Worm (Caenorhabditis elegans) whole organism, L3 larva: ENCODE results near the gene ZK1290.5.

ENCODE experiments used
- R02D3.7 ChIP-seq: fragments of 150-350 bp; optimal IDR thresholded peaks from 2 replicates; lab custom pipeline; 2014; ENCODE audit warnings: missing biosample characterization, missing genetic modification characterization
- ZK546.5 ChIP-seq: sonication (generic microtip); optimal IDR thresholded peaks from 2 replicates; lab custom pipeline; 2017; ENCODE audit warnings: missing biosample characterization, missing genetic modification characterization
- ama-1 ChIP-seq: fragments of 150-350 bp; optimal IDR thresholded peaks from 2 replicates; lab custom pipeline; 2018
- ceh-16 ChIP-seq: sonication (generic microtip); optimal IDR thresholded peaks from 2 replicates; lab custom pipeline; 2017; ENCODE audit warnings: missing biosample characterization, missing genetic modification characterization
- ceh-28 ChIP-seq: fragments of 150-350 bp; optimal IDR thresholded peaks from 2 replicates; lab custom pipeline; 2014; ENCODE audit warnings: missing biosample characterization, missing genetic modification reagents, missing genetic modification characterization
- ceh-82 ChIP-seq: fragments of 150-350 bp; optimal IDR thresholded peaks from 2 replicates; lab custom pipeline; 2014; ENCODE audit warnings: missing biosample characterization, missing genetic modification characterization
- elt-1 ChIP-seq: fragments of 150-350 bp; optimal IDR thresholded peaks from 2 replicates; lab custom pipeline; 2014; ENCODE audit warnings: missing biosample characterization, missing genetic modification characterization
- elt-2 ChIP-seq: sonication (generic microtip); optimal IDR thresholded peaks from 2 replicates; lab custom pipeline; 2016; ENCODE audit warnings: missing genetic modification reagents, mild to moderate bottlenecking, missing genetic modification characterization, missing compliant biosample characterization
- elt-3 ChIP-seq, 3 experiments: fragments of 150-350 bp in 1 of 3; sonication (generic microtip) in 2 of 3; optimal IDR thresholded peaks; 2 replicates in 2 of 3; 4 replicates in 1 of 3; lab custom pipeline; 2014 to 2017; ENCODE audit warnings: missing biosample characterization in 3 of 3, missing genetic modification characterization in 3 of 3
- eor-1 ChIP-seq, 2 experiments: fragments of 150-350 bp; optimal IDR thresholded peaks; 2 replicates each; lab custom pipeline; 2014 to 2018; ENCODE audit warnings: missing biosample characterization in 2 of 2, missing genetic modification characterization in 2 of 2
- fkh-10 ChIP-seq: sonication (generic microtip); optimal IDR thresholded peaks from 2 replicates; lab custom pipeline; 2017; ENCODE audit warnings: missing biosample characterization, missing genetic modification reagents, missing genetic modification characterization
- fkh-2 ChIP-seq: fragments of 150-350 bp; optimal IDR thresholded peaks from 2 replicates; lab custom pipeline; 2014; ENCODE audit warnings: missing biosample characterization, missing genetic modification reagents, missing genetic modification characterization
- hmg-11 ChIP-seq: sonication (generic microtip); optimal IDR thresholded peaks from 2 replicates; lab custom pipeline; 2016; ENCODE audit warnings: missing genetic modification characterization, missing compliant biosample characterization
- lin-15B ChIP-seq: fragments of 150-350 bp; optimal IDR thresholded peaks from 2 replicates; lab custom pipeline; 2014; ENCODE audit warnings: missing biosample characterization, missing genetic modification characterization
- lin-39 ChIP-seq: fragments of 150-350 bp; optimal IDR thresholded peaks from 2 replicates; lab custom pipeline; 2018; ENCODE audit warnings: missing biosample characterization, missing genetic modification reagents, missing genetic modification characterization
- mml-1 ChIP-seq: fragments of 150-350 bp; sonication (generic microtip); optimal IDR thresholded peaks from 3 replicates; lab custom pipeline; 2014; ENCODE audit warnings: missing biosample characterization, missing genetic modification characterization
- nfya-1 ChIP-seq: sonication (generic microtip); optimal IDR thresholded peaks from 2 replicates; lab custom pipeline; 2017; ENCODE audit warnings: missing genetic modification characterization, mild to moderate bottlenecking, missing compliant biosample characterization, antibody characterized with exemption, moderate library complexity; ENCODE audit not compliant: insufficient read depth
- nhr-23 ChIP-seq: fragments of 150-350 bp; optimal IDR thresholded peaks from 2 replicates; lab custom pipeline; 2014; ENCODE audit warnings: missing biosample characterization, missing genetic modification reagents, missing genetic modification characterization
- nhr-25 ChIP-seq: sonication (generic microtip); optimal IDR thresholded peaks from 2 replicates; lab custom pipeline; 2017; ENCODE audit warnings: missing biosample characterization, missing genetic modification characterization
- nhr-28 ChIP-seq: fragments of 150-350 bp; optimal IDR thresholded peaks from 2 replicates; lab custom pipeline; 2014; ENCODE audit warnings: missing biosample characterization, missing genetic modification characterization
- nhr-43 ChIP-seq: sonication (generic microtip); optimal IDR thresholded peaks from 2 replicates; lab custom pipeline; 2016; ENCODE audit warnings: mild to moderate bottlenecking, missing genetic modification characterization, missing compliant biosample characterization; ENCODE audit not compliant: poor library complexity, severe bottlenecking
- nhr-67 ChIP-seq: fragments of 150-350 bp; optimal IDR thresholded peaks from 2 replicates; lab custom pipeline; 2014; ENCODE audit warnings: missing biosample characterization, missing genetic modification characterization
- nhr-76 ChIP-seq: fragments of 150-350 bp; sonication (generic microtip); optimal IDR thresholded peaks from 5 replicates; lab custom pipeline; 2014; ENCODE audit warnings: missing biosample characterization, missing genetic modification characterization
- nhr-77 ChIP-seq: fragments of 150-350 bp; optimal IDR thresholded peaks from 2 replicates; lab custom pipeline; 2014; ENCODE audit warnings: missing biosample characterization, missing genetic modification characterization
- pha-4 ChIP-seq: fragments of 150-350 bp; optimal IDR thresholded peaks from 2 replicates; lab custom pipeline; 2014; ENCODE audit warnings: missing biosample characterization, missing genetic modification reagents, missing genetic modification characterization
- pqm-1 ChIP-seq: fragments of 150-350 bp; optimal IDR thresholded peaks from 2 replicates; lab custom pipeline; 2017; ENCODE audit warnings: missing biosample characterization, missing genetic modification characterization, inconsistent platforms
- snpc-4 ChIP-seq: fragments of 150-350 bp; optimal IDR thresholded peaks from 2 replicates; lab custom pipeline; 2014; ENCODE audit warnings: missing biosample characterization, missing genetic modification characterization
- tbx-2 ChIP-seq: sonication (generic microtip); optimal IDR thresholded peaks from 2 replicates; lab custom pipeline; 2016; ENCODE audit warnings: mild to moderate bottlenecking, missing genetic modification characterization, missing compliant biosample characterization
- unc-39 ChIP-seq: sonication (generic microtip); optimal IDR thresholded peaks from 4 replicates; lab custom pipeline; 2017; ENCODE audit warnings: missing biosample characterization, missing genetic modification characterization
- unc-62 ChIP-seq: fragments of 150-350 bp; sonication (generic microtip); optimal IDR thresholded peaks from 4 replicates; lab custom pipeline; 2014; ENCODE audit warnings: missing biosample characterization, missing genetic modification reagents, missing genetic modification characterization
- ztf-11 ChIP-seq: fragments of 150-350 bp; optimal IDR thresholded peaks from 2 replicates; lab custom pipeline; 2014; ENCODE audit warnings: missing biosample characterization, missing genetic modification characterization

The ZK1290.5 gene

DNA sequence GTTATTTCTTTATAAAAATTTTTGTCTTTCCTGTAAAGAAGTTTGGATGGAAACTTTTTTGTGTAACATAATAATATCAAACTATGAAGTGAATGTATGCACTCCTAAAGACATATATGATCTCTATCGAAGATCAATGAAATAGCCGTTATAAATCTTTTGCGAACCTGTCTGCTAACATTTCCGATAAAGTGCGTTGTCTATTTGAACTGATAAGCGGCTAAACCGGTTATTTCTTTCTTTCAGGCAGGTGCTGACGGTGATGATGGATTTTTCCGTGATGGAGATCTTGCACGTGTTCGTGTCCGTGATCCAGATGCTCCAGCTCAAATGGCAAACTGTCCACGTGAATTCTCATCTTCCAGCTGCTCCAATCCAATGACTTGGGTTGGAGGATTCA is 2.0 kb downstream of the ZK1290.5 start:
- TF ChIP-seq lin-15B (tag; lab: Kevin White, UChicago) (no peak), nhr-43 (tag; lab: Kevin White, UChicago) (peak; percentile 59), nhr-25 (no peak), unc-39 (tag; lab: Kevin White, UChicago) (no peak), elt-3 (tag; optimal IDR thresholded peaks at IDR 0.05; lab: Kevin White, UChicago) (peak in 1 of 3 experiments; percentile 63), elt-1 (tag; lab: Kevin White, UChicago) (no peak), fkh-2 (tag; lab: Kevin White, UChicago) (no peak), nhr-23 (tag; lab: Kevin White, UChicago) (peak; percentile 52)
- TF ChIP-seq, all 47 proteins: peak for 3

DNA sequence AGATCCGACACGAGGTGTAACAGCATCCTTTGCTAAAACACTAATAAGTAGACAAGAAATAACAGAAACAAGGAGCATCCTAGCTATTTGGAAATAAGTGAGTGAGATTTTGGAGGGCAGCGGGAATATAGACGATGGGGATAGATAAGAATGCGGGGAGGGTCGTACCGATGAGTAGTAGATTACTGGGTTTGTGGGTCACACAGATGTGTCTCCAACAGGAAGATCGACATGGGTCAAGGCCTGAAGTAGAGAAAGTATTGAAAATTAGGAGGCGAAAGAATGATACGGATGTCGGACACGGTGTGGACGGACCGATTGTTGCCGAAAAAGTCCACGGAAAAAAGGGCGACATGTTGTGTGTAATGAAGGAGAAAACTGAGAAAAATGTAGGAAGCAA is 4.9 kb downstream of the ZK1290.5 start, which contains the start of gene wrt-10:
Gene wrt-10, minus strand, starts transcription at position 195 of the 400 bp plus-strand sequence.
- TF ChIP-seq eor-1 (tag; optimal IDR thresholded peaks at IDR 0.05; lab: Kevin White, UChicago) (no peak), ama-1 (lab: Kevin White, UChicago) (no peak), ceh-28 (tag; lab: Kevin White, UChicago) (no peak), nhr-76 (tag; lab: Kevin White, UChicago) (no peak), elt-1 (tag; lab: Kevin White, UChicago) (peak; percentile 6), ZK546.5 (no peak), nfya-1 (tag; lab: Kevin White, UChicago) (no peak), ztf-11 (tag; lab: Kevin White, UChicago) (no peak), nhr-23 (tag; lab: Kevin White, UChicago) (peak; percentile 86), unc-62 (GFP tag; lab: Kevin White, UChicago) (no peak), nhr-77 (tag; lab: Kevin White, UChicago) (no peak), lin-39 (tag; lab: Kevin White, UChicago) (no peak), ceh-82 (tag; lab: Kevin White, UChicago) (no peak), nhr-25 (peak; percentile 10), nhr-43 (tag; lab: Kevin White, UChicago) (no peak), nhr-67 (no peak), R02D3.7 (no peak)

DNA sequence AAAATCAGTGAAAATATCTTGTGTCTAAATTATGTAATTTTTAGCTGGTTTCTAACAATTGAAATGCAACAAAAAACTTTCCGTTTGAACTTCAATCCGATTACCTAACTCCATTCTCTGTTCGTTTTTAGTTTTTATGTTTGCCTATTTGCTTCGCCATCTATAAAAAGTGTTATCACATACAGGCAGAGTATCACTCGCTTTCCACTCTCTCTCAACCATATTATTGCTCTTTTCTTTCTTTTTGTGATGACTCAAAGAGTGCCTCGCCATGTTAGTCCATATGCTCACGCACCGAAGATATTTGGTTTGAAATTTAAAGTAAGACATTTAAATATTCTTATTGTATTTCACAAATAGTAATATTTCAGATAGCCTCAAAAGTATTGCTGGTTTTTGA is 5.5 kb downstream of the ZK1290.5 start, which contains the start of gene ZK1290.13:
Gene ZK1290.13, plus strand, starts transcription at position 73 of the 400 bp plus-strand sequence.
- TF ChIP-seq elt-2 (tag; lab: Kevin White, UChicago) (peak; percentile 56), elt-3 (tag; optimal IDR thresholded peaks at IDR 0.05; lab: Kevin White, UChicago) (no peak), nhr-23 (tag; lab: Kevin White, UChicago) (no peak), pqm-1 (tag; lab: Kevin White, UChicago) (peak; percentile 7)

DNA sequence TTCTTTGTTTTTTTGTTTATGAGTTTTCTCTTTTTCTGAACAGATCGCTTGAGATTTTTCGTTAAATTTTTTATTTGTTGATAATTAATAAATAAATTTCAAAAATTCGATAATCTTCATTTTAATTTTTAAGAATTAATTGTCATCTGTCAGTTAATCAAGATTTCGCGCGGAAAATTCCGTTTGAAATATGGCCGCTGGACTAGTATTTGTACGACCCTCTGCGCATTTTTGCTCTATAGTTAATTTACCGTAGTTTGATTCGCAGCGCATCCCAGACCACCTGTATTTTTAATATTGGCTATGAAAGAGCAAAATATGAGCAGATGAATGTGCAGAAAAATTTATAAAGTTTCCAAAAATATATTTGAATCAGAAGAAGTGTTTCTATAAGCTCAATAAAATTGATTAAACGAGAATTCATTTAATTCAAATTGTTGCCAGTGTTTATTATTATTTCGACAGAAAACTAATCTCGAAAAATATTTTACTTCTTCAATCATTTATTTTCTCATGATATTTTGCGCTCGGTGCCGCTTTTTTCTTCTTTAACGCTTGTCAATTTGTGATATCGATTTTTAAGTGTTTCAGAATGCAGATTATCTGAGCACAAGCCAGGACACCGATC is 8.3 kb downstream of the ZK1290.5 start, which contains the start of gene nfi-1:
Gene nfi-1, plus strand, starts transcription at position 578 of the 628 bp plus-strand sequence.
- TF ChIP-seq pha-4 (tag; lab: Kevin White, UChicago) (peak; percentile 81), snpc-4 (tag; lab: Kevin White, UChicago) (peak; percentile 66), nhr-28 (tag; lab: Kevin White, UChicago) (no peak), nhr-25 (peak; percentile 22), fkh-2 (tag; lab: Kevin White, UChicago) (no peak), nfya-1 (tag; lab: Kevin White, UChicago) (peak; percentile 79), nhr-23 (tag; lab: Kevin White, UChicago) (peak; percentile 13), fkh-10 (GFP tag; lab: Kevin White, UChicago) (no peak), tbx-2 (tag; lab: Kevin White, UChicago) (no peak), nhr-43 (tag; lab: Kevin White, UChicago) (no peak), mml-1 (tag; lab: Kevin White, UChicago) (no peak), lin-39 (tag; lab: Kevin White, UChicago) (peak; percentile 64), lin-15B (tag; lab: Kevin White, UChicago) (peak; percentile 68), ceh-16 (tag; lab: Kevin White, UChicago) (no peak)

- no peak for TF ChIP-seq hmg-11 (tag; lab: Kevin White, UChicago)
- TF ChIP-seq nhr-23 (tag; lab: Kevin White, UChicago), result peak; percentile 61
- TF ChIP-seq, all 47 proteins: peak for 1
These were observed 13.5 kb downstream of the ZK1290.5 start for ce11 chrII:7542952-7543351.
